Fruit fly (Drosophila melanogaster) whole organism, wandering third instar larva: Measurements from ENCODE around the gene CG43367.

Experiments
- Abd-B ChIP-seq: fragments of >200 bp; optimal IDR thresholded peaks from 2 replicates; lab custom pipeline; 2017; ENCODE audit warnings: missing biosample characterization, missing genetic modification characterization
- CG32264 ChIP-seq: fragments of 200-800 bp; sonication (Bioruptor generic); optimal IDR thresholded peaks from 2 replicates; lab custom pipeline; 2016; ENCODE audit warnings: missing biosample characterization, missing genetic modification characterization
- CG9705 ChIP-seq: fragments of 200-800 bp; sonication (Bioruptor generic); optimal IDR thresholded peaks from 2 replicates; lab custom pipeline; 2018; ENCODE audit warnings: missing biosample characterization, mild to moderate bottlenecking, missing genetic modification characterization
- CrebA ChIP-seq: fragments of 200-800 bp; sonication (Bioruptor generic); optimal IDR thresholded peaks from 2 replicates; lab custom pipeline; 2016; ENCODE audit warnings: missing biosample characterization, mild to moderate bottlenecking, missing genetic modification characterization, borderline replicate concordance
- Dfd ChIP-seq: fragments of >200 bp; optimal IDR thresholded peaks from 2 replicates; lab custom pipeline; 2017; ENCODE audit warnings: missing biosample characterization, missing genetic modification characterization
- Dif ChIP-seq: fragments of 200-275, 200-300 bp; sonication (Bioruptor generic); optimal IDR thresholded peaks from 2 replicates; lab custom pipeline; 2018; ENCODE audit warnings: missing biosample characterization, missing genetic modification characterization; ENCODE audit not compliant: partially characterized antibody
- GATAd ChIP-seq: sonication (Bioruptor generic); optimal IDR thresholded peaks from 2 replicates; lab custom pipeline; 2016; ENCODE audit warnings: missing biosample characterization, missing genetic modification characterization
- HLH106 ChIP-seq: fragments of 200-800 bp; optimal IDR thresholded peaks from 3 replicates; lab custom pipeline; 2019; ENCODE audit warnings: missing biosample characterization, mild to moderate bottlenecking, missing genetic modification characterization, moderate library complexity
- Hnf4 ChIP-seq: fragments of 200-800 bp; sonication (Bioruptor generic); optimal IDR thresholded peaks from 2 replicates; lab custom pipeline; 2016; ENCODE audit warnings: missing biosample characterization, mild to moderate bottlenecking, missing genetic modification characterization
- Hr78 ChIP-seq: fragments of >200 bp; optimal IDR thresholded peaks from 2 replicates; lab custom pipeline; 2017; ENCODE audit warnings: missing biosample characterization, missing genetic modification characterization
- Hr83 ChIP-seq: fragments of 200-300 bp; sonication (Bioruptor generic); optimal IDR thresholded peaks from 2 replicates; lab custom pipeline; 2016; ENCODE audit warnings: missing biosample characterization, mild to moderate bottlenecking, missing genetic modification characterization, moderate library complexity; ENCODE audit not compliant: poor library complexity, severe bottlenecking
- Jra ChIP-seq: sonication (Bioruptor generic); optimal IDR thresholded peaks from 2 replicates; lab custom pipeline; 2016; ENCODE audit warnings: missing biosample characterization, missing genetic modification characterization
- Mio ChIP-seq: sonication (Bioruptor generic); optimal IDR thresholded peaks from 2 replicates; lab custom pipeline; 2016; ENCODE audit warnings: missing biosample characterization, missing genetic modification characterization
- Myc ChIP-seq: fragments of >200 bp; optimal IDR thresholded peaks from 2 replicates; lab custom pipeline; 2017
- N ChIP-seq: fragments of >200 bp; optimal IDR thresholded peaks from 2 replicates; lab custom pipeline; 2018; ENCODE audit warnings: missing biosample characterization, missing external identifiers, missing genetic modification characterization
- OdsH ChIP-seq: fragments of 200-800 bp; sonication (Bioruptor generic); optimal IDR thresholded peaks from 2 replicates; lab custom pipeline; 2016; ENCODE audit warnings: missing biosample characterization, mild to moderate bottlenecking, missing genetic modification characterization
- Rel ChIP-seq, 2 experiments: fragments of 200-800 bp; sonication (Bioruptor generic) in 1 of 2; optimal IDR thresholded peaks; 2 replicates in 1 of 2; 3 replicates in 1 of 2; lab custom pipeline; 2016 to 2019; ENCODE audit warnings: mild to moderate bottlenecking in 2 of 2, missing biosample characterization in 2 of 2, missing genetic modification characterization in 2 of 2, moderate library complexity in 1 of 2
- Sp1 ChIP-seq: fragments of 200-800 bp; sonication (Bioruptor generic); optimal IDR thresholded peaks from 3 replicates; lab custom pipeline; 2019; ENCODE audit warnings: missing biosample characterization, mild to moderate bottlenecking, missing genetic modification characterization, moderate library complexity
- Vsx2 ChIP-seq: fragments of 200-300, 225-300 bp; sonication (Bioruptor generic); optimal IDR thresholded peaks from 2 replicates; lab custom pipeline; 2018; ENCODE audit warnings: missing biosample characterization, missing genetic modification characterization; ENCODE audit not compliant: partially characterized antibody
- br ChIP-seq: fragments of 200-800 bp; sonication (Bioruptor generic); optimal IDR thresholded peaks from 2 replicates; lab custom pipeline; 2016; ENCODE audit warnings: missing biosample characterization, missing genetic modification characterization
- brk ChIP-seq: fragments of 200-800 bp; sonication (Bioruptor generic); optimal IDR thresholded peaks from 2 replicates; lab custom pipeline; 2016; ENCODE audit warnings: missing biosample characterization, mild to moderate bottlenecking, missing genetic modification characterization
- dl ChIP-seq, 2 experiments: fragments of 175-275, 200-275 bp in 1 of 2; fragments of 200-275 bp in 1 of 2; sonication (Bioruptor generic); optimal IDR thresholded peaks; lab custom pipeline; 2018; ENCODE audit warnings: mild to moderate bottlenecking in 2 of 2, missing biosample characterization in 2 of 2, missing genetic modification characterization in 2 of 2, moderate library complexity in 2 of 2; ENCODE audit not compliant: partially characterized antibody in 2 of 2, insufficient read depth in 1 of 2
- dmrt93B ChIP-seq: fragments of 200-800 bp; sonication (Bioruptor generic); optimal IDR thresholded peaks from 2 replicates; lab custom pipeline; 2018; ENCODE audit warnings: missing biosample characterization, mild to moderate bottlenecking, missing genetic modification characterization
- dsf ChIP-seq: sonication (Bioruptor generic); optimal IDR thresholded peaks from 2 replicates; lab custom pipeline; 2016; ENCODE audit warnings: missing biosample characterization, missing genetic modification characterization, borderline replicate concordance
- ey ChIP-seq: fragments of 200-800 bp; sonication (Bioruptor generic); optimal IDR thresholded peaks from 2 replicates; lab custom pipeline; 2016; ENCODE audit warnings: missing biosample characterization, missing genetic modification characterization
- foxo ChIP-seq, 2 experiments: fragments of 200-800 bp; sonication (Bioruptor generic); optimal IDR thresholded peaks; 2 replicates in 1 of 2; 3 replicates in 1 of 2; lab custom pipeline; 2016 to 2017; ENCODE audit warnings: missing biosample characterization in 2 of 2, missing genetic modification characterization in 2 of 2
- fru ChIP-seq: fragments of 200-800 bp; sonication (Bioruptor generic); optimal IDR thresholded peaks from 3 replicates; lab custom pipeline; 2016; ENCODE audit warnings: missing biosample characterization, mild to moderate bottlenecking, missing genetic modification characterization
- h ChIP-seq: fragments of 200-800 bp; sonication (Bioruptor generic); optimal IDR thresholded peaks from 3 replicates; lab custom pipeline; 2016; ENCODE audit warnings: missing biosample characterization, mild to moderate bottlenecking, missing genetic modification characterization
- jim ChIP-seq: fragments of 175-275, 200-325 bp; sonication (Bioruptor generic); optimal IDR thresholded peaks from 2 replicates; lab custom pipeline; 2016; ENCODE audit warnings: missing biosample characterization, mild to moderate bottlenecking, missing genetic modification characterization
- lola ChIP-seq: fragments of >200 bp; optimal IDR thresholded peaks from 2 replicates; lab custom pipeline; 2017; ENCODE audit warnings: missing biosample characterization, missing genetic modification characterization
- pan ChIP-seq: fragments of >200 bp; optimal IDR thresholded peaks from 2 replicates; lab custom pipeline; 2017
- psq ChIP-seq: fragments of 200-800 bp; sonication (Bioruptor generic); optimal IDR thresholded peaks from 3 replicates; lab custom pipeline; 2017; ENCODE audit warnings: missing biosample characterization, mild to moderate bottlenecking, missing genetic modification characterization, moderate library complexity
- rgr ChIP-seq: fragments of 200-800 bp; sonication (Bioruptor generic); optimal IDR thresholded peaks from 3 replicates; lab custom pipeline; 2016; ENCODE audit warnings: missing biosample characterization, mild to moderate bottlenecking, missing genetic modification characterization
- sage ChIP-seq: fragments of 200-800 bp; sonication (Bioruptor generic); optimal IDR thresholded peaks from 2 replicates; lab custom pipeline; 2016; ENCODE audit warnings: missing biosample characterization, mild to moderate bottlenecking, missing genetic modification characterization
- sv ChIP-seq: fragments of 200-800 bp; sonication (Bioruptor generic); optimal IDR thresholded peaks from 3 replicates; lab custom pipeline; 2016; ENCODE audit warnings: missing biosample characterization, missing genetic modification characterization
- tai ChIP-seq: sonication (Bioruptor generic); optimal IDR thresholded peaks from 2 replicates; lab custom pipeline; 2016; ENCODE audit warnings: missing biosample characterization, missing genetic modification characterization
- usp ChIP-seq: fragments of >200 bp; optimal IDR thresholded peaks from 2 replicates; lab custom pipeline; 2017; ENCODE audit warnings: missing biosample characterization, missing genetic modification characterization
- woc ChIP-seq: sonication (Bioruptor generic); optimal IDR thresholded peaks from 2 replicates; lab custom pipeline; 2016; ENCODE audit warnings: missing biosample characterization, mild to moderate bottlenecking, missing genetic modification characterization

The CG43367 gene

dm6 chr3L:4239442-4240322 is 45.9 kb downstream of the CG43367 start, which contains the start of gene Sqor (continued):
- TF ChIP-seq dl (GFP tag; optimal IDR thresholded peaks at IDR 0.05; lab: Kevin White, UChicago; ENCODE audit: insufficient read depth in 1 of 2, partially characterized antibody in 2 of 2) = no peak
- TF ChIP-seq sv (GFP tag; lab: Kevin White, UChicago) = peak; percentile 86
- peak; percentile 62 for TF ChIP-seq N
- TF ChIP-seq Hnf4 (GFP tag; lab: Kevin White, UChicago) = peak; percentile 82
- no peak for TF ChIP-seq Dif
- TF ChIP-seq Dfd (GFP tag; lab: Kevin White, UChicago) = no peak
- peak; percentile 95 for TF ChIP-seq fru
- no peak for TF ChIP-seq tai (GFP tag; lab: Kevin White, UChicago)
- TF ChIP-seq Mio (GFP tag; lab: Kevin White, UChicago) = peak; percentile 55
- TF ChIP-seq brk (GFP tag; lab: Kevin White, UChicago) = peak; percentile 37
- TF ChIP-seq h (GFP tag; lab: Kevin White, UChicago) = peak; percentile 93
- peak; percentile 80 for TF ChIP-seq Jra (GFP tag; lab: Kevin White, UChicago)
- peak; percentile 44 for TF ChIP-seq usp (GFP tag; lab: Kevin White, UChicago)

- TF ChIP-seq br = no peak
- TF ChIP-seq Rel (GFP tag; optimal IDR thresholded peaks at IDR 0.05; lab: Kevin White, UChicago) = no peak
- no peak for TF ChIP-seq Rel (tag; optimal IDR thresholded peaks at IDR 0.05; lab: Kevin White, UChicago)
- peak; percentile 1 for TF ChIP-seq OdsH
Measured at dm6 chr3L:4242428-4242827, 48.6 kb downstream of the CG43367 start, which contains the start of gene pav. Gene pav, plus strand, starts transcription at chr3L:4242734.

dm6 chr3L:4252121-4252861 is 58.5 kb downstream of the CG43367 start:
- TF ChIP-seq dl (GFP tag; optimal IDR thresholded peaks at IDR 0.05; lab: Kevin White, UChicago; ENCODE audit: insufficient read depth in 1 of 2, partially characterized antibody in 2 of 2) = no peak
- TF ChIP-seq psq (GFP tag; lab: Kevin White, UChicago) = peak; percentile 89
- TF ChIP-seq Abd-B = no peak
- no peak for TF ChIP-seq CrebA (GFP tag; lab: Kevin White, UChicago)
- TF ChIP-seq CG9705 (GFP tag; lab: Kevin White, UChicago) = peak; percentile 3
- peak; percentile 52 for TF ChIP-seq woc (GFP tag; lab: Kevin White, UChicago)
- TF ChIP-seq CG32264 (GFP tag; lab: Kevin White, UChicago) = no peak
- TF ChIP-seq h (GFP tag; lab: Kevin White, UChicago) = no peak
- no peak for TF ChIP-seq Sp1 (GFP tag; lab: Kevin White, UChicago)
- TF ChIP-seq lola (GFP tag; lab: Kevin White, UChicago) = no peak
- no peak for TF ChIP-seq Dfd (GFP tag; lab: Kevin White, UChicago)
- TF ChIP-seq HLH106 (tag; lab: Kevin White, UChicago) = no peak
- TF ChIP-seq Vsx2 (GFP tag; lab: Kevin White, UChicago) = no peak
- no peak for TF ChIP-seq brk (GFP tag; lab: Kevin White, UChicago)
- TF ChIP-seq sv (GFP tag; lab: Kevin White, UChicago) = no peak
- no peak for TF ChIP-seq Rel (GFP tag; optimal IDR thresholded peaks at IDR 0.05; lab: Kevin White, UChicago)
- peak; percentile 15 for TF ChIP-seq Rel (tag; optimal IDR thresholded peaks at IDR 0.05; lab: Kevin White, UChicago)
- TF ChIP-seq foxo (GFP tag; optimal IDR thresholded peaks at IDR 0.05; lab: Kevin White, UChicago) = no peak
- TF ChIP-seq Myc = peak; percentile 50
- TF ChIP-seq Dif = peak; percentile 32
- no peak for TF ChIP-seq jim (GFP tag; lab: Kevin White, UChicago)
- TF ChIP-seq Hnf4 (GFP tag; lab: Kevin White, UChicago) = no peak
- TF ChIP-seq tai (GFP tag; lab: Kevin White, UChicago) = no peak
- no peak for TF ChIP-seq usp (GFP tag; lab: Kevin White, UChicago)
- TF ChIP-seq fru = peak; percentile 79
- no peak for TF ChIP-seq ey (GFP tag; lab: Kevin White, UChicago)
- TF ChIP-seq pan = no peak
- TF ChIP-seq br = no peak
- no peak for TF ChIP-seq dmrt93B
- no peak for TF ChIP-seq Jra (GFP tag; lab: Kevin White, UChicago)
- no peak for TF ChIP-seq OdsH
- no peak for TF ChIP-seq GATAd (GFP tag; lab: Kevin White, UChicago)
- no peak for TF ChIP-seq N
- no peak for TF ChIP-seq dsf (GFP tag; lab: Kevin White, UChicago)
- no peak for TF ChIP-seq sage
- TF ChIP-seq Hr78 (GFP tag; lab: Kevin White, UChicago) = no peak
- no peak for TF ChIP-seq Hr83 (GFP tag; lab: Kevin White, UChicago)
- TF ChIP-seq rgr (GFP tag; lab: Kevin White, UChicago) = no peak
- no peak for TF ChIP-seq Mio (GFP tag; lab: Kevin White, UChicago)
